Worm (Caenorhabditis elegans): ENCODE data around the gene F13E9.16.

F13E9.16 gene

ce11 chrIV:10881230-10881629, 6.0 kb downstream of the F13E9.16 start, which contains the start of gene F13E9.13:
Gene F13E9.13 (plus strand): TSS chrIV:10881546.
- TF ChIP-seq egl-27 (tag; optimal IDR thresholded peaks at IDR 0.05) (no peak), lin-15B (tag; optimal IDR thresholded peaks at IDR 0.05) (no peak), jun-1 (tag; optimal IDR thresholded peaks at IDR 0.05) (no peak), nhr-12 (tag; optimal IDR thresholded peaks at IDR 0.05) (no peak), egl-5 (tag; optimal IDR thresholded peaks at IDR 0.05) (no peak), unc-62 (GFP tag; optimal IDR thresholded peaks at IDR 0.05) (no peak), nhr-76 (tag; optimal IDR thresholded peaks at IDR 0.05) (no peak), nhr-67 (tag; optimal IDR thresholded peaks at IDR 0.05) (no peak), nhr-25 (tag; optimal IDR thresholded peaks at IDR 0.05) (no peak), fos-1 (tag; optimal IDR thresholded peaks at IDR 0.05) (no peak), zag-1 (tag; optimal IDR thresholded peaks at IDR 0.05) (no peak), elt-2 (tag; optimal IDR thresholded peaks at IDR 0.05) (peak; percentile 67), nhr-43 (tag; optimal IDR thresholded peaks at IDR 0.05; ENCODE audit: poor library complexity, severe bottlenecking) (no peak), ceh-28 (tag; optimal IDR thresholded peaks at IDR 0.05) (peak; percentile 18), nhr-237 (tag; optimal IDR thresholded peaks at IDR 0.05) (no peak), ceh-82 (tag; optimal IDR thresholded peaks at IDR 0.05) (no peak), ceh-9 (tag; optimal IDR thresholded peaks at IDR 0.05) (no peak)

DNA sequence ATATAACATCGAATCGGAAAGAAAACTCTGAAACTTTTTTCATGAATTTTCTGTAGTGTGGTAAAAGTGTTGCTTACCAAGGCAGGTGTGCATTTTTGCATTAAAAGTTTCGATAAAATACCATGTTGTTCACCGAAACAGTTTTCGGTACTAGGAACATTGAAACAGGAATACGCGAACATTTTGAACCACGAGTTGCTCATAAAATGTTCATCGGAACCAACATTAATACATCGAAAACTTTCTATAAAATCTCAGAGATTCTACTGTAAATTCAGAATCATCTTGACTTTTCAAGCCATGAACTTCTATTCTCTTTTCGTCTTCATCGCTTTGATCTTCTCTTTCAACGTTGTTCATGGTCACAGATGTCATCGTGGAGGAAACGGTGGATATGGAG, 6.9 kb downstream of the F13E9.16 start, which contains the start of gene fipr-15:
TSS of gene fipr-15 (plus strand) at position 301 of the 400 bp plus-strand sequence.
- TF ChIP-seq fos-1 (tag; optimal IDR thresholded peaks at IDR 0.05) (no peak), nhr-23 (tag; optimal IDR thresholded peaks at IDR 0.05) (no peak), unc-39 (tag; optimal IDR thresholded peaks at IDR 0.05) (no peak), fkh-10 (GFP tag; optimal IDR thresholded peaks at IDR 0.05) (no peak), nfya-1 (tag; optimal IDR thresholded peaks at IDR 0.05; ENCODE audit: insufficient read depth) (no peak), nhr-11 (tag; optimal IDR thresholded peaks at IDR 0.05) (no peak), ama-1 (optimal IDR thresholded peaks at IDR 0.05) (no peak), daf-12 (tag; optimal IDR thresholded peaks at IDR 0.05) (no peak), ceh-9 (tag; optimal IDR thresholded peaks at IDR 0.05) (no peak), lin-15B (tag; optimal IDR thresholded peaks at IDR 0.05) (no peak), nhr-43 (tag; optimal IDR thresholded peaks at IDR 0.05; ENCODE audit: poor library complexity, severe bottlenecking) (no peak), nhr-67 (tag; optimal IDR thresholded peaks at IDR 0.05) (no peak), ztf-4 (tag; optimal IDR thresholded peaks at IDR 0.05) (no peak), unc-62 (GFP tag; optimal IDR thresholded peaks at IDR 0.05) (no peak), jun-1 (tag; optimal IDR thresholded peaks at IDR 0.05) (no peak), sea-2 (GFP tag; optimal IDR thresholded peaks at IDR 0.05) (no peak)

DNA sequence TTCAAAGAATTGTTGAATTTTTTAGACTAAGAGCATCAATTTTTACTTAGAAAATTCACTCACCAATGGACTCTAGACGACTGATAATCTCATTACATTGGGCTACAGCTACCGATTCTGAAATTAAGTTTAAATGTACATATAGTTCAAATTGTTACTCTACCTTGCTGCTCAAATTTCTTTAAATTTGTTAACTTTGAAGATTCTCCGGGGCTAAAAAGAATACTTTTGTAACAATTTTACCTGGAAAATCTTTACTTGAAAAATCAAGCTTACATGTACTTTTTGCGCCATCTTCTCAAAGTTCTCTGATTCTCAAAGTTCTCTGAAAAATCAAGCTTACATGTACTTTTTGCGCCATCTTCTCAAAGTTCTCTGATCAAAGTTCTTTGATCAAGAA, 7.6 kb downstream of the F13E9.16 start, which contains the start of gene sdz-13:
TSS of gene sdz-13 (minus strand) at position 101 of the 400 bp plus-strand sequence.
- no peak for TF ChIP-seq nfya-1 (tag; optimal IDR thresholded peaks at IDR 0.05; ENCODE audit: insufficient read depth)
- no peak for TF ChIP-seq zag-1 (tag; optimal IDR thresholded peaks at IDR 0.05)
- TF ChIP-seq eor-1 (tag; optimal IDR thresholded peaks at IDR 0.05), result no peak
- no peak for TF ChIP-seq unc-62 (GFP tag; optimal IDR thresholded peaks at IDR 0.05)
- no peak for TF ChIP-seq daf-12 (tag; optimal IDR thresholded peaks at IDR 0.05)
- no peak for TF ChIP-seq sea-2 (GFP tag; optimal IDR thresholded peaks at IDR 0.05)
- no peak for TF ChIP-seq ztf-4 (tag; optimal IDR thresholded peaks at IDR 0.05)
- TF ChIP-seq hmg-11 (tag; optimal IDR thresholded peaks at IDR 0.05), result no peak
- TF ChIP-seq ZK546.5 (tag; optimal IDR thresholded peaks at IDR 0.05), result no peak
- TF ChIP-seq pha-4 (tag; optimal IDR thresholded peaks at IDR 0.05), result no peak
- no peak for TF ChIP-seq nhr-11 (tag; optimal IDR thresholded peaks at IDR 0.05)
- TF ChIP-seq fos-1 (tag; optimal IDR thresholded peaks at IDR 0.05), result no peak
- no peak for TF ChIP-seq elt-1 (tag; optimal IDR thresholded peaks at IDR 0.05)
- no peak for TF ChIP-seq fkh-2 (tag; optimal IDR thresholded peaks at IDR 0.05)
- no peak for TF ChIP-seq skn-1 (tag; optimal IDR thresholded peaks at IDR 0.05)

- TF ChIP-seq elt-2 (tag; optimal IDR thresholded peaks at IDR 0.05) (no peak), ceh-16 (tag; optimal IDR thresholded peaks at IDR 0.05) (no peak), sea-2 (GFP tag; optimal IDR thresholded peaks at IDR 0.05) (no peak), ceh-9 (tag; optimal IDR thresholded peaks at IDR 0.05) (no peak), pqm-1 (tag; optimal IDR thresholded peaks at IDR 0.05) (no peak)
Measured at ce11 chrIV:10876844-10877243, 10.3 kb downstream of the F13E9.16 start, which contains the start of gene fipr-14. Gene fipr-14 (plus strand): TSS chrIV:10877144.

All from whole organism, L3 larva.